Worm (Caenorhabditis elegans): ENCODE measurements around the gene adt-1.

The adt-1 gene

DNA sequence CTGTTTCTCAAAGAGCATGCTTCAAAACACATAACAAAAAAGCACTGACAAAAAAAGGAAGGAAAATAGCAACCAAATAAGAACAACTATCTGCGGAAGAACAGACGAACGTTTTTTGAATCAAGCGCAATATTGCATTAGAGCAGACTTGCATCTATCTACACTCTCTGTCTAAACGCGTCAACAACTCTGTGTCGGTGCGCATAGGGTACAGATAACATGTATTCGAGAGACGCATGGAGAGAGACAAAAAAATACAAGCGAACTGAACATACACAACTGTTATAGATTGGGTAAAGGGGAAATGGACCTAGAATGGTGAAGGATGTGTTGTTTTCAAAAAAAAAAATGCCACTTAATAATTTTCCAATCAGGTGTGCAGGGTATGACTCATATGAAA lies 43.6 kb upstream of the adt-1 start (continued):
- TF ChIP-seq Y95B8A.8 (GFP tag; IDR thresholded peaks at IDR 0.05) (no peak), K12H6.12 (tag; optimal IDR thresholded peaks at IDR 0.05) (peak; percentile 49), attf-5 (GFP tag; optimal IDR thresholded peaks at IDR 0.05) (peak; percentile 42), snpc-3.4 (tag; optimal IDR thresholded peaks at IDR 0.05) (no peak), C06A6.2 (GFP tag; conservative IDR thresholded peaks at IDR 0.05) (no peak), nhr-80 (tag; optimal IDR thresholded peaks at IDR 0.05) (peak; percentile 84), tbx-9 (tag; optimal IDR thresholded peaks at IDR 0.05; ENCODE audit: borderline replicate concordance) (no peak), F23B12.7 (tag; optimal IDR thresholded peaks at IDR 0.05; ENCODE audit: insufficient read depth) (no peak), bed-1 (GFP tag; IDR thresholded peaks at IDR 0.05) (no peak), ceh-91 (GFP tag; IDR thresholded peaks at IDR 0.05) (no peak), sea-2 (GFP tag; IDR thresholded peaks at IDR 0.05) (no peak), mcd-1 (GFP tag; IDR thresholded peaks at IDR 0.05) (peak; percentile 78), chd-7 (tag; optimal IDR thresholded peaks at IDR 0.05) (no peak), B0035.1 (tag; optimal IDR thresholded peaks at IDR 0.05) (no peak), akir-1 (GFP tag; optimal IDR thresholded peaks at IDR 0.05) (no peak), xnd-1 (tag; optimal IDR thresholded peaks at IDR 0.05) (no peak), hmg-1.2 (GFP tag; IDR thresholded peaks at IDR 0.05) (peak; percentile 58; the same call in 1 of the 2 replicates), ccch-3 (GFP tag; optimal IDR thresholded peaks at IDR 0.05) (no peak)

DNA sequence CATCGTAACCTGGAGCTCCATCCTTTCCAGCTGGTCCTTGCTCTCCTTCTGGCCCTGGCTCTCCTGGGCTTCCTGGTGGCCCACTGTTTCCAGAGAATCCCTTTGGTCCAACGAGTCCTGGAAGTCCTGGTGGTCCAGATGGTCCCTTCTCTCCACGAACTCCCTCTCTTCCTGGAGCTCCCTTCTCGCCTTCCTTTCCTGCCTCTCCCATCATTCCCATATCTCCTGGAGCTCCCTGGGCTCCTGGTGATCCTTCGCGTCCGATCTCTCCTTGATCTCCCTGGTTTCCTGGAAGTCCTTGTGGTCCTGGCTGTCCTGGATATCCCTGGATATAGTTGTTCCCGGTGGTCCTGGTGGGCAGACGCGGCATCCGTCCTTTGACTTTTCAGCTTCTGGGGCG lies 42.4 kb upstream of the adt-1 start:
- TF ChIP-seq K12H6.12 (tag; optimal IDR thresholded peaks at IDR 0.05) (no peak), sea-2 (GFP tag; IDR thresholded peaks at IDR 0.05) (no peak), ceh-58 (GFP tag; IDR thresholded peaks at IDR 0.05) (no peak), lin-40 (tag; optimal IDR thresholded peaks at IDR 0.05) (no peak), C17E4.6 (GFP tag; IDR thresholded peaks at IDR 0.05) (no peak), aptf-2 (GFP tag; conservative IDR thresholded peaks at IDR 0.05) (no peak), unc-62 (GFP tag; optimal IDR thresholded peaks at IDR 0.05) (no peak), Y53G8AR.9 (GFP tag; conservative IDR thresholded peaks at IDR 0.05) (no peak), zfh-2 (GFP tag; conservative IDR thresholded peaks at IDR 0.05) (peak; percentile 80), F33H1.4 (GFP tag; IDR thresholded peaks at IDR 0.05) (no peak), bed-1 (GFP tag; IDR thresholded peaks at IDR 0.05) (0 out of 2 replicates have a peak, but pooled peaks have one; percentile 15), nfya-2 (GFP tag; IDR thresholded peaks at IDR 0.05) (no peak), ets-4 (GFP tag; optimal IDR thresholded peaks at IDR 0.05) (no peak), ceh-79 (tag; optimal IDR thresholded peaks at IDR 0.05) (no peak), repo-1 (tag; optimal IDR thresholded peaks at IDR 0.05) (no peak), nhr-27 (tag; optimal IDR thresholded peaks at IDR 0.05) (no peak), F49E8.2 (tag; optimal IDR thresholded peaks at IDR 0.05; ENCODE audit: insufficient read depth) (no peak), T07F8.4 (tag; optimal IDR thresholded peaks at IDR 0.05) (no peak), unc-130 (GFP tag; optimal IDR thresholded peaks at IDR 0.05) (no peak), egrh-3 (GFP tag; IDR thresholded peaks at IDR 0.05) (peak; percentile 66; the same call in 1 of the 2 replicates), ztf-26 (tag; optimal IDR thresholded peaks at IDR 0.05) (no peak), F23B12.7 (tag; optimal IDR thresholded peaks at IDR 0.05; ENCODE audit: insufficient read depth) (no peak), ekl-4 (GFP tag; IDR thresholded peaks at IDR 0.05) (no peak), mel-28 (tag; optimal IDR thresholded peaks at IDR 0.05; ENCODE audit: borderline replicate concordance) (no peak), mes-4 (tag; optimal IDR thresholded peaks at IDR 0.05) (no peak), ztf-18 (tag; optimal IDR thresholded peaks at IDR 0.05) (no peak), hsf-1 (GFP tag; IDR thresholded peaks at IDR 0.05) (no peak), egl-18 (GFP tag; IDR thresholded peaks at IDR 0.05) (0 out of 2 replicates have a peak, but pooled peaks have one; percentile 36), ccch-3 (GFP tag; optimal IDR thresholded peaks at IDR 0.05) (no peak), rpc-1 (optimal IDR thresholded peaks at IDR 0.05) (no peak), rpc-1 (tag; optimal IDR thresholded peaks at IDR 0.05) (no peak)
